Fruit fly (Drosophila melanogaster) whole organism, adult: ENCODE measurements around the gene Sema5c.

Experiments used
- CG11617 ChIP-seq: fragments of 200-800 bp; sonication (Bioruptor generic); optimal IDR thresholded peaks from 2 replicates; lab custom pipeline; 2017; ENCODE audit warnings: mild to moderate bottlenecking, missing biosample characterization, missing genetic modification reagents, missing genetic modification characterization
- CG14711 ChIP-seq: fragments of 200-800 bp; sonication (Bioruptor generic); optimal IDR thresholded peaks from 2 replicates; lab custom pipeline; 2018; ENCODE audit warnings: missing biosample characterization, mild to moderate bottlenecking, missing genetic modification characterization, moderate library complexity
- CG1620 ChIP-seq: fragments of 200-800 bp; sonication (Bioruptor generic); optimal IDR thresholded peaks from 2 replicates; lab custom pipeline; 2016; ENCODE audit warnings: missing biosample characterization, missing genetic modification characterization
- CG33017 ChIP-seq: fragments of 200-800 bp; sonication (Bioruptor generic); optimal IDR thresholded peaks from 2 replicates; lab custom pipeline; 2018; ENCODE audit warnings: missing biosample characterization, mild to moderate bottlenecking, missing genetic modification characterization, moderate library complexity
- CG7045 ChIP-seq: fragments of 200-800 bp; sonication (Bioruptor generic); optimal IDR thresholded peaks from 2 replicates; lab custom pipeline; 2017; ENCODE audit warnings: missing biosample characterization, mild to moderate bottlenecking, missing genetic modification characterization
- CG7101 ChIP-seq: fragments of 200-800 bp; sonication (Bioruptor generic); optimal IDR thresholded peaks from 2 replicates; lab custom pipeline; 2018; ENCODE audit warnings: missing biosample characterization, mild to moderate bottlenecking, missing genetic modification characterization, moderate library complexity
- Clk ChIP-seq: fragments of 200-800 bp; sonication (Bioruptor generic); optimal IDR thresholded peaks from 2 replicates; lab custom pipeline; 2017; ENCODE audit warnings: missing biosample characterization, missing genetic modification characterization
- Crg-1 ChIP-seq: fragments of 200-800 bp; sonication (Bioruptor generic); optimal IDR thresholded peaks from 2 replicates; lab custom pipeline; 2016; ENCODE audit warnings: missing biosample characterization, missing genetic modification characterization
- Hr96 ChIP-seq: fragments of 200-800 bp; sonication (Bioruptor generic); optimal IDR thresholded peaks from 2 replicates; lab custom pipeline; 2016; ENCODE audit warnings: missing biosample characterization, missing genetic modification characterization
- Mnt ChIP-seq: fragments of 200-800 bp; sonication (Bioruptor generic); optimal IDR thresholded peaks from 2 replicates; lab custom pipeline; 2016; ENCODE audit warnings: missing biosample characterization, mild to moderate bottlenecking, missing genetic modification characterization
- cnc ChIP-seq, 2 experiments: fragments of >200 bp; optimal IDR thresholded peaks; 2 replicates each; lab custom pipeline; 2017
- kay ChIP-seq: fragments of 200-800 bp; sonication (Bioruptor generic); peaks from one replicate; lab custom pipeline; 2016; ENCODE audit warnings: missing biosample characterization, missing genetic modification characterization, borderline replicate concordance
- pad ChIP-seq: fragments of 200-800 bp; sonication (Bioruptor generic); optimal IDR thresholded peaks from 3 replicates; lab custom pipeline; 2017; ENCODE audit warnings: missing biosample characterization, missing genetic modification characterization, mild to moderate bottlenecking, moderate library complexity, missing genetic modification reagents
- toe ChIP-seq: fragments of 200-800 bp; sonication (Bioruptor generic); optimal IDR thresholded peaks from 2 replicates; lab custom pipeline; 2016; ENCODE audit warnings: missing biosample characterization, missing genetic modification characterization

DNA sequence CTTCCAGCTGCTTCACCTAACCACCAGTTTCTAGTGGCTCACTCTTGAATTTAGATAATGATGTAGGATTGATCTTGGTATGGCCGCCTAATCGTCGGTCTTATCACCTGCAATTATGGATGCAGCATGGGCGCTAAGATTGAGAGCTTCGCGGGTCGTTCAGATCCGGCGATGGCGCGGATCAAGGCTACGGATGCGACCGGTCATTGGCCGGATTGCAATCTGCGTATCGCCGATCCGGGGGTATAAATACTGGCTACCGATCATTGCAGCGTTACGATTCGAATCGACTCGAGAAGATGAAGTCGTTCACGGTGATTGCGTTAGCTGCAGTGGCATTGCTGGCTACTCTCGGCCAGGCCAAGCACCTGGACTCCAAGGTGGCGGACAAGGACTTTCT is 47.5 kb upstream of the Sema5c start, which contains the start of gene Lsp2:
- TF ChIP-seq cnc (optimal IDR thresholded peaks at IDR 0.05; lab: Kevin White, UChicago) (no peak), CG1620 (GFP tag; lab: Kevin White, UChicago) (no peak), Hr96 (GFP tag; lab: Kevin White, UChicago) (no peak), Crg-1 (GFP tag; lab: Kevin White, UChicago) (no peak), Mnt (GFP tag; lab: Kevin White, UChicago) (no peak), CG7045 (no peak), CG14711 (tag; lab: Kevin White, UChicago) (no peak), Clk (GFP tag; lab: Kevin White, UChicago) (no peak), kay (GFP tag; lab: Kevin White, UChicago) (no peak), CG11617 (GFP tag; lab: Kevin White, UChicago) (no peak), pad (GFP tag; lab: Kevin White, UChicago) (no peak), CG33017 (tag; lab: Kevin White, UChicago) (no peak), CG7101 (tag; lab: Kevin White, UChicago) (no peak), toe (no peak)
